Fruit fly (Drosophila melanogaster) whole organism, pupa: ENCODE results near the gene gny.

ENCODE experiments used
- CG10348 ChIP-seq: fragments of 200-800 bp; sonication (Bioruptor generic); IDR thresholded peaks from 2 replicates; pipeline ENCODE4 v1.3.6; 2022; ENCODE audit warnings: missing biosample characterization, missing genetic modification characterization
- CG12605 ChIP-seq: fragments of 200-800 bp; sonication (Bioruptor generic); IDR thresholded peaks from 2 replicates; pipeline ENCODE4 v1.3.6; 2022; ENCODE audit warnings: missing biosample characterization, missing genetic modification characterization
- CG13204 ChIP-seq: fragments of 200-800 bp; sonication (Bioruptor generic); optimal IDR thresholded peaks from 2 replicates; lab custom pipeline; 2018; ENCODE audit warnings: missing biosample characterization, mild to moderate bottlenecking, missing genetic modification characterization, moderate library complexity
- CG14655 ChIP-seq: fragments of 200-800 bp; sonication (Bioruptor generic); optimal IDR thresholded peaks from 3 replicates; lab custom pipeline; 2017; ENCODE audit warnings: mild to moderate bottlenecking, missing biosample characterization, missing genetic modification reagents, missing genetic modification characterization
- CG15710 ChIP-seq: fragments of 200-800 bp; sonication (Bioruptor generic); optimal IDR thresholded peaks from 2 replicates; lab custom pipeline; 2018; ENCODE audit warnings: missing biosample characterization, mild to moderate bottlenecking, missing genetic modification characterization, moderate library complexity
- CG17806 ChIP-seq: fragments of 200-800 bp; sonication (Bioruptor generic); optimal IDR thresholded peaks from 2 replicates; lab custom pipeline; 2018; ENCODE audit warnings: missing biosample characterization, mild to moderate bottlenecking, missing genetic modification characterization, moderate library complexity
- CG34367 ChIP-seq: fragments of 200-800 bp; sonication (Bioruptor generic); optimal IDR thresholded peaks from 2 replicates; lab custom pipeline; 2018; ENCODE audit warnings: missing biosample characterization, mild to moderate bottlenecking, missing genetic modification characterization
- CG4496 ChIP-seq: fragments of 200-800 bp; sonication (Bioruptor generic); IDR thresholded peaks from 3 replicates; pipeline ENCODE4 v1.3.6; 2022; ENCODE audit warnings: missing biosample characterization, missing genetic modification characterization
- CG8159 ChIP-seq: fragments of 200-800 bp; sonication (Bioruptor generic); optimal IDR thresholded peaks from 3 replicates; lab custom pipeline; 2018; ENCODE audit warnings: missing biosample characterization, mild to moderate bottlenecking, missing genetic modification characterization, moderate library complexity
- CG8301 ChIP-seq: fragments of 200-800 bp; sonication (Bioruptor generic); optimal IDR thresholded peaks from 2 replicates; lab custom pipeline; 2018; ENCODE audit warnings: missing biosample characterization, mild to moderate bottlenecking, missing genetic modification characterization
- CG9948 ChIP-seq: fragments of 200-800 bp; sonication (Bioruptor generic); optimal IDR thresholded peaks from 2 replicates; lab custom pipeline; 2018; ENCODE audit warnings: missing biosample characterization, mild to moderate bottlenecking, missing genetic modification characterization, moderate library complexity
- D1 ChIP-seq: fragments of 200-800 bp; sonication (Bioruptor generic); optimal IDR thresholded peaks from 2 replicates; lab custom pipeline; 2018; ENCODE audit warnings: missing biosample characterization, mild to moderate bottlenecking, missing genetic modification characterization, moderate library complexity
- Ets98B ChIP-seq: fragments of 200-800 bp; sonication (Bioruptor generic); IDR thresholded peaks from 2 replicates; pipeline ENCODE4 v1.3.6; 2022; ENCODE audit warnings: missing biosample characterization, missing genetic modification characterization
- Pif1A ChIP-seq: fragments of 200-800 bp; sonication (Bioruptor generic); optimal IDR thresholded peaks from 3 replicates; lab custom pipeline; 2016; ENCODE audit warnings: missing biosample characterization, missing genetic modification characterization
- Pif1B ChIP-seq: fragments of 200-800 bp; sonication (Bioruptor generic); optimal IDR thresholded peaks from 3 replicates; lab custom pipeline; 2016; ENCODE audit warnings: missing biosample characterization, missing genetic modification characterization
- Snoo ChIP-seq: fragments of 200-800 bp; sonication (Bioruptor generic); optimal IDR thresholded peaks from 3 replicates; lab custom pipeline; 2017; ENCODE audit warnings: missing biosample characterization, mild to moderate bottlenecking, missing genetic modification characterization, inconsistent platforms
- fd96Ca ChIP-seq: fragments of 200-800 bp; sonication (Bioruptor generic); IDR thresholded peaks from 3 replicates; pipeline ENCODE4 v1.3.6; 2022; ENCODE audit warnings: missing biosample characterization, missing genetic modification characterization
- gl ChIP-seq: fragments of 200-800 bp; sonication (Bioruptor generic); optimal IDR thresholded peaks from 2 replicates; lab custom pipeline; 2018; ENCODE audit warnings: missing biosample characterization, mild to moderate bottlenecking, missing genetic modification characterization
- rn ChIP-seq: fragments of 200-800 bp; sonication (Bioruptor generic); IDR thresholded peaks from 2 replicates; pipeline ENCODE4 v1.3.6; 2022; ENCODE audit warnings: missing biosample characterization, missing genetic modification characterization

gny gene

DNA sequence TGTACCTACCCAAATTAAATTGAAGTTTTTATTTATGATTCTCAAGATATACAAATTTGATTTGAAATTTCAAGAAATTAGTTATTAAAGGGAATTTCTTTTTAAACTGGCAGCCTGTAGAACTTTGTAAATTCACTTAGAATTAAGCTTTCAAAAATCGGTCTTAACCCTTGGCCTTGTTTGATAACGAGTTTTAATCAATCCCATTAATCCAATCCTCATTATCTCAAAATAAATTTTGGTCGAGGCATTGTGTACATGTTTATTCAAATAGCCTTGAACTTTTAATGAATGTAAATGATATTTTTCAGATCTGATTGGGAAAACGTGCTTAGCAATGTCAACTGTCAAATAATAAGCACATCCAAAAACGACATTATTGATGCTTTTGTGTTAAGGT lies 40.1 kb upstream of the gny start:
- TF ChIP-seq CG17806 (tag; lab: Kevin White, UChicago) = no peak
- no peak for TF ChIP-seq CG15710 (tag; lab: Kevin White, UChicago)
- no peak for TF ChIP-seq Pif1A
- TF ChIP-seq CG10348 (GFP tag; lab: Robert Waterston, UW) = no peak
- TF ChIP-seq CG8159 (tag; lab: Kevin White, UChicago) = no peak
- no peak for TF ChIP-seq CG12605 (GFP tag; lab: Robert Waterston, UW)
- no peak for TF ChIP-seq CG4496 (GFP tag; lab: Robert Waterston, UW)
- no peak for TF ChIP-seq CG14655
- TF ChIP-seq rn (GFP tag; lab: Robert Waterston, UW) = no peak
- no peak for TF ChIP-seq CG9948 (tag; lab: Kevin White, UChicago)
- TF ChIP-seq CG13204 (GFP tag; lab: Kevin White, UChicago) = no peak
- no peak for TF ChIP-seq Pif1B
- TF ChIP-seq fd96Ca (GFP tag; lab: Robert Waterston, UW) = no peak

dm6 chr2L:10341405-10341804 lies 38.5 kb upstream of the gny start, which contains the start of gene CG31715:
CG31715 (plus strand) TSS chr2L:10341616.
- TF ChIP-seq CG10348 (GFP tag; lab: Robert Waterston, UW) (no peak), CG8159 (tag; lab: Kevin White, UChicago) (no peak), CG17806 (tag; lab: Kevin White, UChicago) (peak; percentile 7), Snoo (peak; percentile 13), CG12605 (GFP tag; lab: Robert Waterston, UW) (no peak), CG9948 (tag; lab: Kevin White, UChicago) (peak; percentile 4), CG15710 (tag; lab: Kevin White, UChicago) (peak; percentile 6)
- TF ChIP-seq, all 21 proteins: peak for 4

dm6 chr2L:10342471-10342870 lies 37.4 kb upstream of the gny start, which contains the start of gene Sps2:
Sps2 (plus strand) TSS chr2L:10342594.
- no peak for TF ChIP-seq CG13204 (GFP tag; lab: Kevin White, UChicago)
- no peak for TF ChIP-seq CG17806 (tag; lab: Kevin White, UChicago)

DNA sequence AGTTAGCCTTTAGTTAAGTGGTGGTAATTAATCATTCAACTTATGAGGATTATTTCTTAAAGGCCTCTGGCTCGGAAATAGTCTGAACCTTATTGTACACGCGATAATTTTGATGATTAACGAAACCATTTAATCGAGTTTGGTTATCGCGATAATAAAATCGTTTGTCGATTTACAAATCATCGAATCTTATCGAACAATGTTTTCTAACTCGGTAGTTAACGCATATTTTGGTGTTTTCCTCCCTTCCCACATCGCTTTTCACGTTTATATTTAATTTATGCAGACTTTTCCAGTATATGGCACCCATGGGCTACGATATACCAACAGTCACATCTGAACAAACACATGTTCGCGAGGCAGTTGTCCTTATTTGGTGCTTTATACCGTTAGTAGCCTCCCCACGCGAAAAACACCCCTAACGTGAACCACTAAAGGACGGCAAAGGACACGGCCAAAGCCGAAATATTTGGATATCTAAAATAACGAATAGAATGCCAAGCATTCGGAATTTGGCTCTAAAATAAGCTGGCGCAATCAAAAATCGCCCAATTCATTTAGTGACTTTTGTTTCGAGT lies 35.8 kb upstream of the gny start, which contains the start of gene Frmd5:
Frmd5 (plus strand) TSS at position 414 of the 578 bp plus-strand sequence.
- no peak for TF ChIP-seq CG15710 (tag; lab: Kevin White, UChicago)
- no peak for TF ChIP-seq Pif1A
- no peak for TF ChIP-seq Ets98B (GFP tag; lab: Robert Waterston, UW)
- no peak for TF ChIP-seq gl

DNA sequence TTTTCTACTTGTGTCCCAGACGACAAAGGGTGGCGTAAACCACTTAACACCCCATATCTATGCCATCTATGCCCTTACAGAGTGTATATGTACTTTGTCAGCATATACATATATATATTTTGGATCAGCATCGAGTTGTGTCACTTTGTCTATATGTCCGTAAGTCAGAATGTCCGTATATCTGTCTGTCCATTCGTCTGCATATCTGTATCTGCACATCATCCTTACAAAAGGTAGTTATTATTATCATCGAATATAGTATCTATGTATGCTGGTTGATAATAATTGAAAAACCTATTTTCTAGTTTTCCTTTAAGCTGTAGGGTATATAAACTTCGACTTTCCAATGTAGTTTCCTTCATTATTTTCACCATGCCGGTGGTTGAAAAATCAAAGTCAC lies 28.8 kb upstream of the gny start:
- TF ChIP-seq CG34367 = no peak
- no peak for TF ChIP-seq gl
- TF ChIP-seq, all 21 proteins: peak for 0

- TF ChIP-seq CG8301 (tag; lab: Kevin White, UChicago) (no peak), CG8159 (tag; lab: Kevin White, UChicago) (no peak), fd96Ca (GFP tag; lab: Robert Waterston, UW) (no peak), CG10348 (GFP tag; lab: Robert Waterston, UW) (no peak), CG15710 (tag; lab: Kevin White, UChicago) (no peak), CG4496 (GFP tag; lab: Robert Waterston, UW) (no peak), Pif1A (no peak), D1 (no peak), Ets98B (GFP tag; lab: Robert Waterston, UW) (no peak), CG14655 (no peak), gl (no peak)
Observed at dm6 chr2L:10353871-10354270, 26.0 kb upstream of the gny start, which contains the start of gene CG34367. CG34367 (minus strand) TSS chr2L:10353905.

DNA sequence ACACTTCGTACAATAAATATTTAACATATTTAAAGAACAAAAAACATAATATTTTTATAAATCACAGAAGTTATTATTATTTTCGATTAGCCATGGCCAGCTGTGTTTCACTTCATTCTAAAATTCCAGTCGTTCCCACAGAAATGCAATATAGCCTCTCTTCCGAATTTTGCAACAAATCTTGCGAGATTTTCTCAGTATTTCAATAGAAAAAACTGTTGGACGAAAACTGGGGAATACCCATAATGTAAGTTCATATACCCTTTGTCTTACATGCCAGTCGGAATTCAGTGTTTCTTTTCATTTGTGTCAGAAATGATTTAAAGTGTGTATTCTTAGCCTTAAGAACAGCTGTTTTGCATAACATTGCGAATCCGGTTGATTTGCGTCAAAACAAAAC lies 23.4 kb upstream of the gny start, which contains the start of the genes CtsL4 and ClpP:
CtsL4 (minus strand) TSS at position 90 of the 400 bp plus-strand sequence.
ClpP (plus strand) TSS at position 288 of the 400 bp plus-strand sequence.
- TF ChIP-seq CG8301 (tag; lab: Kevin White, UChicago) = no peak
- TF ChIP-seq D1 = no peak
- no peak for TF ChIP-seq CG10348 (GFP tag; lab: Robert Waterston, UW)
- no peak for TF ChIP-seq CG12605 (GFP tag; lab: Robert Waterston, UW)
- no peak for TF ChIP-seq CG8159 (tag; lab: Kevin White, UChicago)
- no peak for TF ChIP-seq CG14655
- TF ChIP-seq gl = no peak
- TF ChIP-seq fd96Ca (GFP tag; lab: Robert Waterston, UW) = no peak
- peak; percentile 42 for TF ChIP-seq Snoo
- TF ChIP-seq Ets98B (GFP tag; lab: Robert Waterston, UW) = no peak
- no peak for TF ChIP-seq CG9948 (tag; lab: Kevin White, UChicago)
- TF ChIP-seq Pif1B = no peak
- TF ChIP-seq CG15710 (tag; lab: Kevin White, UChicago) = peak; percentile 51
- peak; percentile 49 for TF ChIP-seq CG34367
- TF ChIP-seq rn (GFP tag; lab: Robert Waterston, UW) = no peak
- peak; percentile 26 for TF ChIP-seq CG17806 (tag; lab: Kevin White, UChicago)
- no peak for TF ChIP-seq Pif1A
